Fruit fly (Drosophila melanogaster): Measurements from ENCODE around the gene CG14566.

DNA sequence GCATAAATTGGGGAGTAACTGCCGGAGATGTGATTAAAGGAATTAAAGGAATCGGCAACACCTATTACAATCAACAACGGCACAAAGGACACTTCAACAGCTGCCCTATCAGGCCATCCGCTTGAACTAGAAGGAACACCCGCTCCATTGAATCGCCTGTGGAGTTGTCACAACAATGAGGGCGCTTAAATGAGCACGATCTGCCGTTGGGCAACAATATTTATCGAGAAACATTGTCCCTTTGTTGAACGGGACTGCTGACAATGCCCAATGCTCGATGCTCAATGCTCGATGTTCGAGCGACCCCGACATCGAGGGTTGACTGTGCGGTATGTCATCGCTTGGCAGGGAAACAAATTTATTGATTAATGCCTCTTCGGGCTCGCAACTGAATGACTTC lies 47.8 kb upstream of the CG14566 start:
- TF ChIP-seq ttk (optimal IDR thresholded peaks at IDR 0.05): no peak
- TF ChIP-seq Sin3A (optimal IDR thresholded peaks at IDR 0.05): no peak
- TF ChIP-seq insv (optimal IDR thresholded peaks at IDR 0.05): no peak
- no peak for TF ChIP-seq psq (optimal IDR thresholded peaks at IDR 0.05)
- TF ChIP-seq Myc (optimal IDR thresholded peaks at IDR 0.05): no peak
- no peak for TF ChIP-seq h (optimal IDR thresholded peaks at IDR 0.05)

Data from Kc167 (cell line).